Worm (Caenorhabditis elegans) whole organism, young adult: ENCODE measurements around the gene F31F4.1.
A peak's percentile ranks its signal among the peaks of the same experiment; 100 is the strongest.

Source experiments
- B0035.1 ChIP-seq: sonication (generic microtip); optimal IDR thresholded peaks from 2 replicates; lab custom pipeline; 2016; ENCODE audit warnings: missing genetic modification characterization, mild to moderate bottlenecking, missing compliant biosample characterization, missing genotype, missing genetic modification reagents
- F22D6.2 ChIP-seq: sonication (generic microtip); optimal IDR thresholded peaks from 2 replicates; lab custom pipeline; 2016; ENCODE audit warnings: mild to moderate bottlenecking, missing genetic modification characterization, missing compliant biosample characterization
- F39B2.1 ChIP-seq: fragments of 200-800 bp; sonication (Bioruptor generic); IDR thresholded peaks from 2 replicates; pipeline ENCODE4 v1.3.6; 2022; ENCODE audit warnings: missing genetic modification reagents, missing genetic modification characterization, missing compliant biosample characterization
- F49E8.2 ChIP-seq: sonication (generic microtip); optimal IDR thresholded peaks from 3 replicates; lab custom pipeline; 2017; ENCODE audit warnings: missing genetic modification characterization, mild to moderate bottlenecking, missing compliant biosample characterization, antibody characterized with exemption, moderate library complexity; ENCODE audit not compliant: insufficient read depth
- F55B11.4 ChIP-seq: sonication (generic microtip); optimal IDR thresholded peaks from 2 replicates; lab custom pipeline; 2016; ENCODE audit warnings: missing compliant biosample characterization, missing genetic modification characterization, borderline replicate concordance; ENCODE audit not compliant: insufficient read depth
- F57A8.1 ChIP-seq: fragments of 200-800 bp; sonication (Bioruptor generic); optimal IDR thresholded peaks from 2 replicates; lab custom pipeline; 2018; ENCODE audit warnings: mild to moderate bottlenecking, missing genetic modification characterization, moderate library complexity, missing compliant biosample characterization
- K12H6.12 ChIP-seq: fragments of 200-800 bp; sonication (Bioruptor generic); optimal IDR thresholded peaks from 2 replicates; lab custom pipeline; 2018; ENCODE audit warnings: mild to moderate bottlenecking, missing genetic modification characterization, missing compliant biosample characterization
- T26A5.8 ChIP-seq: sonication (generic microtip); optimal IDR thresholded peaks from 2 replicates; lab custom pipeline; 2016; ENCODE audit warnings: missing genetic modification characterization, missing compliant biosample characterization
- Y56A3A.18 ChIP-seq: fragments of 200-800 bp; sonication (Bioruptor generic); IDR thresholded peaks from 2 replicates; pipeline ENCODE4 v1.3.6; 2022; ENCODE audit warnings: missing genetic modification reagents, missing genetic modification characterization, missing compliant biosample characterization
- Y95B8A.8 ChIP-seq: fragments of 200-800 bp; sonication (Bioruptor generic); IDR thresholded peaks from 2 replicates; pipeline ENCODE4 v1.3.6; 2022; ENCODE audit warnings: missing genetic modification reagents, missing genetic modification characterization, missing compliant biosample characterization
- ZK185.1 ChIP-seq: sonication (generic microtip); optimal IDR thresholded peaks from 2 replicates; lab custom pipeline; 2016; ENCODE audit warnings: mild to moderate bottlenecking, missing genetic modification characterization, missing compliant biosample characterization; ENCODE audit not compliant: poor library complexity, severe bottlenecking
- aptf-2 ChIP-seq: fragments of 200-800 bp; sonication (Bioruptor generic); conservative IDR thresholded peaks from 2 replicates; pipeline ENCODE4 v1.3.6; 2022; ENCODE audit warnings: missing genetic modification reagents, missing genetic modification characterization, missing compliant biosample characterization
- attf-5 ChIP-seq: fragments of 200-800 bp; sonication (Bioruptor generic); optimal IDR thresholded peaks from 2 replicates; lab custom pipeline; 2018; ENCODE audit warnings: mild to moderate bottlenecking, missing genetic modification characterization, missing compliant biosample characterization
- ccch-3 ChIP-seq: fragments of 200-800 bp; sonication (Bioruptor generic); optimal IDR thresholded peaks from 2 replicates; lab custom pipeline; 2018; ENCODE audit warnings: mild to moderate bottlenecking, missing genetic modification characterization, missing compliant biosample characterization
- cebp-1 ChIP-seq, 2 experiments: fragments of 200-800 bp in 1 of 2; sonication (Bioruptor generic) in 1 of 2; sonication (generic microtip) in 1 of 2; IDR thresholded peaks in 1 of 2; optimal IDR thresholded peaks in 1 of 2; 2 replicates each; pipeline versions ENCODE4 v1.3.6 to Lab custom; 2017 to 2022; ENCODE audit warnings: missing compliant biosample characterization in 2 of 2, missing genetic modification characterization in 2 of 2, mild to moderate bottlenecking in 1 of 2, missing genetic modification reagents in 1 of 2, moderate library complexity in 1 of 2
- ceh-100 ChIP-seq: fragments of 200-800 bp; sonication (Bioruptor generic); IDR thresholded peaks from 2 replicates; pipeline ENCODE4 v1.3.6; 2022; ENCODE audit warnings: missing genetic modification reagents, missing genetic modification characterization, missing compliant biosample characterization
- ceh-91 ChIP-seq: fragments of 200-800 bp; sonication (Bioruptor generic); IDR thresholded peaks from 2 replicates; pipeline ENCODE4 v1.3.6; 2022; ENCODE audit warnings: missing genetic modification reagents, missing genetic modification characterization, missing compliant biosample characterization
- chd-7 ChIP-seq: sonication (generic microtip); optimal IDR thresholded peaks from 2 replicates; lab custom pipeline; 2016; ENCODE audit warnings: mild to moderate bottlenecking, missing genetic modification characterization, moderate library complexity, missing compliant biosample characterization
- dpl-1 ChIP-seq: fragments of 150-350 bp; optimal IDR thresholded peaks from 2 replicates; lab custom pipeline; 2014; ENCODE audit warnings: missing biosample characterization, missing genetic modification reagents, missing genetic modification characterization
- egl-18 ChIP-seq: fragments of 200-800 bp; sonication (Bioruptor generic); IDR thresholded peaks from 2 replicates; pipeline ENCODE4 v1.3.6; 2022; ENCODE audit warnings: missing genetic modification reagents, missing genetic modification characterization, missing compliant biosample characterization
- egrh-3 ChIP-seq: fragments of 200-800 bp; sonication (Bioruptor generic); IDR thresholded peaks from 2 replicates; pipeline ENCODE4 v1.3.6; 2022; ENCODE audit warnings: missing genetic modification reagents, missing genetic modification characterization, missing compliant biosample characterization
- fkh-3 ChIP-seq: sonication (generic microtip); optimal IDR thresholded peaks from 2 replicates; lab custom pipeline; 2016; ENCODE audit warnings: mild to moderate bottlenecking, missing genetic modification characterization, missing compliant biosample characterization
- gei-17 ChIP-seq: fragments of 200-800 bp; sonication (Bioruptor generic); optimal IDR thresholded peaks from 2 replicates; lab custom pipeline; 2018; ENCODE audit warnings: mild to moderate bottlenecking, missing genetic modification characterization, missing compliant biosample characterization
- him-1 ChIP-seq: sonication (generic microtip); optimal IDR thresholded peaks from 2 replicates; lab custom pipeline; 2016; ENCODE audit warnings: missing genotype, missing genetic modification reagents, missing genetic modification characterization, missing compliant biosample characterization
- hmg-1.2 ChIP-seq: fragments of 200-800 bp; sonication (Bioruptor generic); IDR thresholded peaks from 2 replicates; pipeline ENCODE4 v1.3.6; 2022; ENCODE audit warnings: missing genetic modification reagents, missing genetic modification characterization, missing compliant biosample characterization
- hmg-20 ChIP-seq: fragments of 200-800 bp; sonication (Bioruptor generic); IDR thresholded peaks from 2 replicates; pipeline ENCODE4 v1.3.6; 2022; ENCODE audit warnings: missing genetic modification reagents, missing genetic modification characterization, missing compliant biosample characterization
- lin-26 ChIP-seq: fragments of 200-800 bp; sonication (Bioruptor generic); IDR thresholded peaks from 2 replicates; pipeline ENCODE4 v1.3.6; 2022; ENCODE audit warnings: missing genetic modification reagents, missing genetic modification characterization, missing compliant biosample characterization
- lsy-27 ChIP-seq: sonication (generic microtip); optimal IDR thresholded peaks from 2 replicates; lab custom pipeline; 2017; ENCODE audit warnings: missing genetic modification characterization, mild to moderate bottlenecking, missing compliant biosample characterization, antibody characterized with exemption, missing genotype, borderline replicate concordance; ENCODE audit not compliant: insufficient read depth
- madf-3 ChIP-seq: fragments of 200-800 bp; sonication (Bioruptor generic); IDR thresholded peaks from 2 replicates; pipeline ENCODE4 v1.3.6; 2022; ENCODE audit warnings: missing genetic modification reagents, missing genetic modification characterization, missing compliant biosample characterization
- madf-8 ChIP-seq: fragments of 200-800 bp; sonication (Bioruptor generic); conservative IDR thresholded peaks from 2 replicates; pipeline ENCODE4 v1.3.6; 2022; ENCODE audit warnings: missing genetic modification reagents, missing genetic modification characterization, missing compliant biosample characterization
- mel-28 ChIP-seq: sonication (generic microtip); optimal IDR thresholded peaks from 2 replicates; lab custom pipeline; 2016; ENCODE audit warnings: borderline replicate concordance, mild to moderate bottlenecking, missing genetic modification characterization, missing compliant biosample characterization
- mxl-1 ChIP-seq: sonication (generic microtip); optimal IDR thresholded peaks from 2 replicates; lab custom pipeline; 2016; ENCODE audit warnings: missing genetic modification characterization, missing compliant biosample characterization
- nfya-2 ChIP-seq: fragments of 200-800 bp; sonication (Bioruptor generic); IDR thresholded peaks from 2 replicates; pipeline ENCODE4 v1.3.6; 2022; ENCODE audit warnings: missing genetic modification reagents, missing genetic modification characterization, missing compliant biosample characterization
- nhr-120 ChIP-seq: fragments of 200-800 bp; sonication (Bioruptor generic); IDR thresholded peaks from 2 replicates; pipeline ENCODE4 v1.3.6; 2022; ENCODE audit warnings: missing genetic modification characterization, missing compliant biosample characterization
- nhr-27 ChIP-seq: fragments of 200-800 bp; sonication (Bioruptor generic); optimal IDR thresholded peaks from 2 replicates; lab custom pipeline; 2018; ENCODE audit warnings: mild to moderate bottlenecking, missing genetic modification characterization, moderate library complexity, missing compliant biosample characterization
- nhr-90 ChIP-seq: sonication (generic microtip); optimal IDR thresholded peaks from 2 replicates; lab custom pipeline; 2016; ENCODE audit warnings: missing genotype, mild to moderate bottlenecking, missing genetic modification characterization, missing compliant biosample characterization
- repo-1 ChIP-seq: sonication (generic microtip); optimal IDR thresholded peaks from 2 replicates; lab custom pipeline; 2017; ENCODE audit warnings: mild to moderate bottlenecking, missing genetic modification characterization, missing compliant biosample characterization
- snpc-1.3 ChIP-seq: sonication (generic microtip); optimal IDR thresholded peaks from 2 replicates; lab custom pipeline; 2017; ENCODE audit warnings: missing genetic modification characterization, mild to moderate bottlenecking, missing compliant biosample characterization, antibody characterized with exemption, moderate library complexity, missing genotype, missing genetic modification reagents; ENCODE audit not compliant: insufficient read depth
- snpc-3.4 ChIP-seq: sonication (generic microtip); optimal IDR thresholded peaks from 2 replicates; lab custom pipeline; 2017; ENCODE audit warnings: missing genetic modification characterization, mild to moderate bottlenecking, missing compliant biosample characterization, antibody characterized with exemption, moderate library complexity, missing genotype, missing genetic modification reagents
- snpc-4 ChIP-seq, 5 experiments: fragments of 150-350 bp in 1 of 5; sonication (generic microtip) in 4 of 5; optimal IDR thresholded peaks; 2 replicates each; lab custom pipeline; 2014 to 2018; ENCODE audit warnings: missing genetic modification characterization in 5 of 5, missing biosample characterization in 3 of 5, antibody characterized with exemption in 2 of 5, mild to moderate bottlenecking in 2 of 5, missing compliant biosample characterization in 2 of 5, missing genotype in 2 of 5, moderate library complexity in 2 of 5, missing genetic modification reagents in 1 of 5
- tbx-9 ChIP-seq: sonication (generic microtip); optimal IDR thresholded peaks from 2 replicates; lab custom pipeline; 2016; ENCODE audit warnings: borderline replicate concordance, missing genetic modification characterization, inconsistent platforms, missing compliant biosample characterization
- tlf-1 ChIP-seq: fragments of 200-800 bp; sonication (Bioruptor generic); optimal IDR thresholded peaks from 2 replicates; lab custom pipeline; 2018; ENCODE audit warnings: mild to moderate bottlenecking, missing genetic modification characterization, missing compliant biosample characterization
- unc-130 ChIP-seq: sonication (generic microtip); optimal IDR thresholded peaks from 2 replicates; lab custom pipeline; 2016; ENCODE audit warnings: missing genetic modification reagents, missing genetic modification characterization, missing compliant biosample characterization
- xnd-1 ChIP-seq: sonication (generic microtip); optimal IDR thresholded peaks from 2 replicates; lab custom pipeline; 2016; ENCODE audit warnings: missing genotype, missing genetic modification reagents, missing genetic modification characterization, missing compliant biosample characterization
- zfh-2 ChIP-seq: fragments of 200-800 bp; sonication (Bioruptor generic); conservative IDR thresholded peaks from 2 replicates; pipeline ENCODE4 v1.3.6; 2022; ENCODE audit warnings: missing genetic modification reagents, missing genetic modification characterization, missing compliant biosample characterization
- zim-3 ChIP-seq: sonication (generic microtip); optimal IDR thresholded peaks from 2 replicates; lab custom pipeline; 2017; ENCODE audit warnings: mild to moderate bottlenecking, missing genetic modification characterization, moderate library complexity, missing compliant biosample characterization
- ztf-18 ChIP-seq: sonication (generic microtip); optimal IDR thresholded peaks from 2 replicates; lab custom pipeline; 2016; ENCODE audit warnings: missing genotype, mild to moderate bottlenecking, missing genetic modification characterization, missing compliant biosample characterization

Gene F31F4.1

DNA sequence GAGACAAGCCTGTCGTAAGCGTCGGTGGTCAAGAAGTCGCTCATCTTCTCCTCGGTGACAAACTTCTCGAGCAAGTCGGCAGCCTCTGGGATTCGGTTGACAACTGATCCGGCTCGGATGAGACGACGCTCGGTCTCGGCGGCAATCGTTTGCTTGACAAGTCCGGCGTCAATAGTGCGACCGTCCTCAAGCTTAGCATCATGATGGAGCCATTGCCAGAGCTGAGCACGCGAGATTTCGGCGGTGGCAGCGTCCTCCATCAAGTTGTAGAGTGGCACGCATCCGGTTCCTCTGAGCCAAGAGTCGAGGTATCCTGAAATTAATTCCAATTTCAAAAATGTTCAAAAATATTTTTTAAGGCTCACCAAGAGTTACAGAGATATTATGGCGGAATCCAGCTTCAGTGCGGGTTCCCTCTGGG, 40.6 kb downstream of the F31F4.1 start:
- no peak for TF ChIP-seq snpc-4 (GFP tag; optimal IDR thresholded peaks at IDR 0.05; lab: Kevin White, UChicago)
- TF ChIP-seq snpc-4 (tag; optimal IDR thresholded peaks at IDR 0.05; lab: Kevin White, UChicago), result no peak
- no peak for TF ChIP-seq madf-3 (GFP tag; lab: Robert Waterston, UW)
- peak; percentile 75 for TF ChIP-seq zfh-2 (GFP tag; lab: Robert Waterston, UW)
- peak; percentile 54 for TF ChIP-seq zim-3 (tag; lab: Kevin White, UChicago)
- no peak for TF ChIP-seq ceh-100 (GFP tag; lab: Robert Waterston, UW)
- no peak for TF ChIP-seq snpc-1.3 (tag; lab: Kevin White, UChicago)
- TF ChIP-seq nhr-120 (GFP tag; lab: Robert Waterston, UW), result no peak
- no peak for TF ChIP-seq F39B2.1 (GFP tag; lab: Robert Waterston, UW)
- TF ChIP-seq dpl-1 (GFP tag; lab: Kevin White, UChicago), result no peak
- TF ChIP-seq ztf-18 (tag; lab: Kevin White, UChicago), result no peak
- no peak for TF ChIP-seq F55B11.4 (tag; lab: Kevin White, UChicago)
- TF ChIP-seq nhr-90, result peak; percentile 18
- no peak for TF ChIP-seq B0035.1 (tag; lab: Kevin White, UChicago)
- no peak for TF ChIP-seq nfya-2 (GFP tag; lab: Robert Waterston, UW)
- peak; percentile 62; the same call in 1 of the 2 replicates for TF ChIP-seq egrh-3 (GFP tag; lab: Robert Waterston, UW)
- TF ChIP-seq madf-8, result no peak
- TF ChIP-seq snpc-3.4 (tag; lab: Kevin White, UChicago), result peak; percentile 22
- TF ChIP-seq tbx-9 (tag; lab: Kevin White, UChicago), result no peak
- TF ChIP-seq chd-7 (tag; lab: Kevin White, UChicago), result no peak
- TF ChIP-seq aptf-2 (GFP tag; lab: Robert Waterston, UW), result no peak
- TF ChIP-seq lsy-27 (tag; lab: Kevin White, UChicago), result no peak
- TF ChIP-seq lin-26 (GFP tag; lab: Robert Waterston, UW), result peak; percentile 60
- no peak for TF ChIP-seq hmg-1.2 (GFP tag; lab: Robert Waterston, UW)
- no peak for TF ChIP-seq ZK185.1 (tag; lab: Kevin White, UChicago)
- TF ChIP-seq fkh-3 (tag; lab: Kevin White, UChicago), result no peak
- TF ChIP-seq Y95B8A.8 (GFP tag; lab: Robert Waterston, UW), result no peak
- TF ChIP-seq xnd-1 (tag; lab: Kevin White, UChicago), result no peak
- TF ChIP-seq cebp-1 (GFP tag; IDR thresholded peaks at IDR 0.05; lab: Robert Waterston, UW), result no peak
- TF ChIP-seq cebp-1 (tag; optimal IDR thresholded peaks at IDR 0.05; lab: Kevin White, UChicago), result no peak
- no peak for TF ChIP-seq attf-5 (GFP tag; lab: Kevin White, UChicago)
- no peak for TF ChIP-seq F57A8.1 (GFP tag; lab: Kevin White, UChicago)
- TF ChIP-seq egl-18, result no peak
- TF ChIP-seq nhr-27 (tag; lab: Kevin White, UChicago), result no peak
- TF ChIP-seq hmg-20 (GFP tag; lab: Robert Waterston, UW), result no peak
- no peak for TF ChIP-seq ceh-91 (GFP tag; lab: Robert Waterston, UW)
- TF ChIP-seq unc-130, result no peak
- peak; percentile 28 for TF ChIP-seq ccch-3
- TF ChIP-seq tlf-1 (GFP tag; lab: Kevin White, UChicago), result no peak
- peak; percentile 61 for TF ChIP-seq repo-1 (tag; lab: Kevin White, UChicago)
- no peak for TF ChIP-seq mel-28 (tag; lab: Kevin White, UChicago)
- no peak for TF ChIP-seq T26A5.8
- no peak for TF ChIP-seq mxl-1 (tag; lab: Kevin White, UChicago)
- no peak for TF ChIP-seq F22D6.2 (tag; lab: Kevin White, UChicago)
- no peak for TF ChIP-seq gei-17 (GFP tag; lab: Kevin White, UChicago)
- TF ChIP-seq him-1 (tag; lab: Kevin White, UChicago), result no peak
- TF ChIP-seq Y56A3A.18 (GFP tag; lab: Robert Waterston, UW), result no peak
- no peak for TF ChIP-seq F49E8.2 (tag; lab: Kevin White, UChicago)
- TF ChIP-seq K12H6.12, result no peak
